Fruit fly (Drosophila melanogaster): Measurements from ENCODE around the gene CG2120.

CG2120 gene

dm6 chrX:8129204-8129997 is 6.2 kb upstream of the CG2120 start, which contains the start of gene CG2116:
Gene CG2116, plus strand, starts transcription at chrX:8129812.
- TF ChIP-seq kay (GFP tag; ENCODE audit: borderline replicate concordance) (no peak), toe (GFP tag; optimal IDR thresholded peaks at IDR 0.05) (peak; percentile 8), Mnt (GFP tag; optimal IDR thresholded peaks at IDR 0.05) (peak; percentile 47), CG7101 (tag; optimal IDR thresholded peaks at IDR 0.05) (peak; percentile 7), cic (GFP tag; optimal IDR thresholded peaks at IDR 0.05) (no peak), Clk (GFP tag; optimal IDR thresholded peaks at IDR 0.05) (no peak), bab1 (GFP tag; optimal IDR thresholded peaks at IDR 0.05) (peak; percentile 14), CG12768 (GFP tag; optimal IDR thresholded peaks at IDR 0.05) (no peak), Crg-1 (GFP tag; optimal IDR thresholded peaks at IDR 0.05) (no peak), tj (GFP tag; optimal IDR thresholded peaks at IDR 0.05) (no peak), Hr96 (GFP tag; optimal IDR thresholded peaks at IDR 0.05) (no peak), cnc (optimal IDR thresholded peaks at IDR 0.05) (no peak), CG14711 (tag; optimal IDR thresholded peaks at IDR 0.05) (no peak), pad (GFP tag; optimal IDR thresholded peaks at IDR 0.05) (peak; percentile 25), CG5204 (GFP tag; optimal IDR thresholded peaks at IDR 0.05) (no peak), CG1620 (GFP tag; optimal IDR thresholded peaks at IDR 0.05) (peak; percentile 24), CG7045 (GFP tag; optimal IDR thresholded peaks at IDR 0.05) (no peak), CG11617 (GFP tag; optimal IDR thresholded peaks at IDR 0.05) (no peak)

dm6 chrX:8131693-8132313 is 3.8 kb upstream of the CG2120 start, which contains the start of gene CG10958:
Gene CG10958, plus strand, starts transcription at chrX:8132285.
- no peak for TF ChIP-seq cic (GFP tag; optimal IDR thresholded peaks at IDR 0.05)
- TF ChIP-seq CG7101 (tag; optimal IDR thresholded peaks at IDR 0.05): peak; percentile 82
- TF ChIP-seq CG33017 (tag; optimal IDR thresholded peaks at IDR 0.05): peak; percentile 45
- TF ChIP-seq bab1 (GFP tag; optimal IDR thresholded peaks at IDR 0.05): peak; percentile 82
- TF ChIP-seq CG5204 (GFP tag; optimal IDR thresholded peaks at IDR 0.05): no peak
- peak; percentile 80 for TF ChIP-seq CG14711 (tag; optimal IDR thresholded peaks at IDR 0.05)
- peak; percentile 59 for TF ChIP-seq CG1620 (GFP tag; optimal IDR thresholded peaks at IDR 0.05)
- TF ChIP-seq Mnt (GFP tag; optimal IDR thresholded peaks at IDR 0.05): peak; percentile 77
- no peak for TF ChIP-seq kay (GFP tag; ENCODE audit: borderline replicate concordance)
- TF ChIP-seq Clk (GFP tag; optimal IDR thresholded peaks at IDR 0.05): no peak
- peak; percentile 83 for TF ChIP-seq tj (GFP tag; optimal IDR thresholded peaks at IDR 0.05)
- peak; percentile 50 for TF ChIP-seq pad (GFP tag; optimal IDR thresholded peaks at IDR 0.05)
- no peak for TF ChIP-seq cnc (optimal IDR thresholded peaks at IDR 0.05)
- TF ChIP-seq Crg-1 (GFP tag; optimal IDR thresholded peaks at IDR 0.05): peak; percentile 62
- TF ChIP-seq CG11617 (GFP tag; optimal IDR thresholded peaks at IDR 0.05): peak; percentile 74
- TF ChIP-seq CG7045 (GFP tag; optimal IDR thresholded peaks at IDR 0.05): no peak
- TF ChIP-seq ovo (GFP tag; optimal IDR thresholded peaks at IDR 0.05): peak; percentile 42
- TF ChIP-seq Hr96 (GFP tag; optimal IDR thresholded peaks at IDR 0.05): no peak
- peak; percentile 18 for TF ChIP-seq toe (GFP tag; optimal IDR thresholded peaks at IDR 0.05)
- peak; percentile 40 for TF ChIP-seq CG12768 (GFP tag; optimal IDR thresholded peaks at IDR 0.05)

- TF ChIP-seq CG7101 (tag; optimal IDR thresholded peaks at IDR 0.05): no peak
- no peak for TF ChIP-seq ovo (GFP tag; optimal IDR thresholded peaks at IDR 0.05)
- TF ChIP-seq cic (GFP tag; optimal IDR thresholded peaks at IDR 0.05): no peak
- no peak for TF ChIP-seq Hr96 (GFP tag; optimal IDR thresholded peaks at IDR 0.05)
- TF ChIP-seq Mnt (GFP tag; optimal IDR thresholded peaks at IDR 0.05): no peak
- no peak for TF ChIP-seq bab1 (GFP tag; optimal IDR thresholded peaks at IDR 0.05)
- TF ChIP-seq CG11617 (GFP tag; optimal IDR thresholded peaks at IDR 0.05): no peak
- TF ChIP-seq Crg-1 (GFP tag; optimal IDR thresholded peaks at IDR 0.05): no peak
- no peak for TF ChIP-seq CG12768 (GFP tag; optimal IDR thresholded peaks at IDR 0.05)
- no peak for TF ChIP-seq CG14711 (tag; optimal IDR thresholded peaks at IDR 0.05)
- TF ChIP-seq pad (GFP tag; optimal IDR thresholded peaks at IDR 0.05): no peak
These were observed 1.7 kb downstream of the CG2120 start for dm6 chrX:8137285-8137684.

dm6 chrX:8140707-8141106 is 5.1 kb downstream of the CG2120 start:
- no peak for TF ChIP-seq Hr96 (GFP tag; optimal IDR thresholded peaks at IDR 0.05)
- TF ChIP-seq Clk (GFP tag; optimal IDR thresholded peaks at IDR 0.05): no peak
- TF ChIP-seq toe (GFP tag; optimal IDR thresholded peaks at IDR 0.05): no peak

- no peak for TF ChIP-seq Clk (GFP tag; optimal IDR thresholded peaks at IDR 0.05)
- TF ChIP-seq tj (GFP tag; optimal IDR thresholded peaks at IDR 0.05): peak; percentile 84
- peak; percentile 38 for TF ChIP-seq CG12768 (GFP tag; optimal IDR thresholded peaks at IDR 0.05)
- peak; percentile 44 for TF ChIP-seq Mnt (GFP tag; optimal IDR thresholded peaks at IDR 0.05)
- TF ChIP-seq bab1 (GFP tag; optimal IDR thresholded peaks at IDR 0.05): no peak
- no peak for TF ChIP-seq toe (GFP tag; optimal IDR thresholded peaks at IDR 0.05)
- TF ChIP-seq CG7101 (tag; optimal IDR thresholded peaks at IDR 0.05): peak; percentile 16
- TF ChIP-seq cnc (optimal IDR thresholded peaks at IDR 0.05): no peak
- TF ChIP-seq ovo (GFP tag; optimal IDR thresholded peaks at IDR 0.05): peak; percentile 97
- TF ChIP-seq pad (GFP tag; optimal IDR thresholded peaks at IDR 0.05): peak; percentile 98
- TF ChIP-seq CG11617 (GFP tag; optimal IDR thresholded peaks at IDR 0.05): peak; percentile 57
- peak; percentile 43 for TF ChIP-seq cic (GFP tag; optimal IDR thresholded peaks at IDR 0.05)
- peak; percentile 8 for TF ChIP-seq Crg-1 (GFP tag; optimal IDR thresholded peaks at IDR 0.05)
- no peak for TF ChIP-seq Hr96 (GFP tag; optimal IDR thresholded peaks at IDR 0.05)
These were observed 5.9 kb downstream of the CG2120 start for dm6 chrX:8141353-8142066.

Measured in whole organism, adult.